Worm (Caenorhabditis elegans) whole organism, L4 larva: ENCODE results near the gene spe-41.

Experiments
- F10B5.3 ChIP-seq: sonication (generic microtip); optimal IDR thresholded peaks from 2 replicates; lab custom pipeline; 2016; ENCODE audit warnings: mild to moderate bottlenecking, missing genetic modification characterization, missing compliant biosample characterization
- F26F4.8 ChIP-seq: fragments of 200-800 bp; sonication (Bioruptor generic); conservative IDR thresholded peaks from 2 replicates; pipeline ENCODE4 v1.3.6; 2022; ENCODE audit warnings: missing genetic modification characterization, missing compliant biosample characterization
- F37D6.2 ChIP-seq: sonication (generic microtip); optimal IDR thresholded peaks from 2 replicates; lab custom pipeline; 2016; ENCODE audit warnings: mild to moderate bottlenecking, missing genetic modification characterization, missing compliant biosample characterization
- R02D3.7 ChIP-seq: fragments of 150-350 bp; sonication (generic microtip); optimal IDR thresholded peaks from 3 replicates; lab custom pipeline; 2014; ENCODE audit warnings: missing biosample characterization, missing genetic modification characterization
- T20F7.1 ChIP-seq: fragments of 200-800 bp; sonication (Bioruptor generic); optimal IDR thresholded peaks from 2 replicates; lab custom pipeline; 2018; ENCODE audit warnings: mild to moderate bottlenecking, missing genetic modification characterization, missing compliant biosample characterization
- ZK546.5 ChIP-seq, 2 experiments: sonication (generic microtip); optimal IDR thresholded peaks; 2 replicates each; lab custom pipeline; 2017; ENCODE audit warnings: missing biosample characterization in 2 of 2, missing genetic modification characterization in 2 of 2
- aly-2 ChIP-seq: sonication (generic microtip); optimal IDR thresholded peaks from 2 replicates; lab custom pipeline; 2018; ENCODE audit warnings: missing biosample characterization, missing genetic modification characterization
- ama-1 ChIP-seq: fragments of 150-350 bp; optimal IDR thresholded peaks from 2 replicates; lab custom pipeline; 2014; ENCODE audit warnings: inconsistent platforms, mixed read lengths
- arid-1 ChIP-seq: fragments of 200-800 bp; sonication (Bioruptor generic); conservative IDR thresholded peaks from 2 replicates; pipeline ENCODE4 v1.3.6; 2022; ENCODE audit warnings: missing genetic modification reagents, missing genetic modification characterization, missing compliant biosample characterization
- ceh-32 ChIP-seq: sonication (generic microtip); optimal IDR thresholded peaks from 2 replicates; lab custom pipeline; 2016; ENCODE audit warnings: mild to moderate bottlenecking, missing genetic modification characterization, missing compliant biosample characterization; ENCODE audit not compliant: poor library complexity
- ceh-44 ChIP-seq: fragments of 200-800 bp; sonication (Bioruptor generic); IDR thresholded peaks from 2 replicates; pipeline ENCODE4 v1.3.6; 2022; ENCODE audit warnings: missing genetic modification reagents, missing genetic modification characterization, missing compliant biosample characterization
- ceh-82 ChIP-seq: sonication (generic microtip); optimal IDR thresholded peaks from 2 replicates; lab custom pipeline; 2017; ENCODE audit warnings: missing biosample characterization, missing genetic modification characterization
- ces-1 ChIP-seq: fragments of 150-350 bp; sonication (generic microtip); optimal IDR thresholded peaks from 4 replicates; lab custom pipeline; 2014; ENCODE audit warnings: missing biosample characterization, missing genetic modification reagents, missing genetic modification characterization
- cey-2 ChIP-seq: sonication (generic microtip); optimal IDR thresholded peaks from 3 replicates; lab custom pipeline; 2017; ENCODE audit warnings: missing genetic modification characterization, mild to moderate bottlenecking, missing compliant biosample characterization, antibody characterized with exemption, borderline replicate concordance; ENCODE audit not compliant: insufficient read depth
- ctbp-1 ChIP-seq: fragments of 200-800 bp; sonication (Bioruptor generic); IDR thresholded peaks from 2 replicates; pipeline ENCODE4 v1.3.6; 2022; ENCODE audit warnings: missing genetic modification reagents, missing genetic modification characterization, missing compliant biosample characterization
- daf-12 ChIP-seq: fragments of 150-350 bp; optimal IDR thresholded peaks from 2 replicates; lab custom pipeline; 2014; ENCODE audit warnings: missing biosample characterization, missing genetic modification reagents, missing genetic modification characterization
- daf-19 ChIP-seq: fragments of 200-800 bp; sonication (Bioruptor generic); conservative IDR thresholded peaks from 2 replicates; pipeline ENCODE4 v1.3.6; 2022; ENCODE audit warnings: missing genetic modification characterization, missing compliant biosample characterization
- dpl-1 ChIP-seq: fragments of 150-350 bp; optimal IDR thresholded peaks from 2 replicates; lab custom pipeline; 2014; ENCODE audit warnings: missing biosample characterization, missing genetic modification reagents, missing genetic modification characterization
- fos-1 ChIP-seq: fragments of 150-350 bp; optimal IDR thresholded peaks from 2 replicates; lab custom pipeline; 2014; ENCODE audit warnings: missing biosample characterization, missing genetic modification characterization
- gei-8 ChIP-seq: fragments of 200-800 bp; sonication (Bioruptor generic); optimal IDR thresholded peaks from 2 replicates; lab custom pipeline; 2018; ENCODE audit warnings: mild to moderate bottlenecking, missing genetic modification characterization, missing compliant biosample characterization
- hif-1 ChIP-seq, 2 experiments: sonication (generic microtip); optimal IDR thresholded peaks; 2 replicates each; lab custom pipeline; 2016 to 2017; ENCODE audit warnings: missing compliant biosample characterization in 2 of 2, missing genetic modification characterization in 2 of 2, missing genetic modification reagents in 2 of 2, missing genotype in 2 of 2, mild to moderate bottlenecking in 1 of 2
- hlh-11 ChIP-seq: fragments of 200-800 bp; sonication (Bioruptor generic); optimal IDR thresholded peaks from 2 replicates; lab custom pipeline; 2018; ENCODE audit warnings: mild to moderate bottlenecking, missing genetic modification characterization, missing compliant biosample characterization
- hlh-30 ChIP-seq: sonication (generic microtip); optimal IDR thresholded peaks from 2 replicates; lab custom pipeline; 2017; ENCODE audit warnings: antibody characterized with exemption, mild to moderate bottlenecking, missing genetic modification characterization, missing compliant biosample characterization; ENCODE audit not compliant: insufficient read depth
- hmg-1.1 ChIP-seq: fragments of 200-800 bp; sonication (Bioruptor generic); IDR thresholded peaks from 2 replicates; pipeline ENCODE4 v1.3.6; 2022; ENCODE audit warnings: missing genetic modification reagents, missing genetic modification characterization, missing compliant biosample characterization
- jun-1 ChIP-seq: fragments of 150-350 bp; optimal IDR thresholded peaks from 2 replicates; lab custom pipeline; 2014; ENCODE audit warnings: missing biosample characterization, missing genetic modification reagents, missing genetic modification characterization
- lim-7 ChIP-seq: fragments of 200-800 bp; sonication (Bioruptor generic); IDR thresholded peaks from 2 replicates; pipeline ENCODE4 v1.3.6; 2022; ENCODE audit warnings: missing genetic modification characterization, missing compliant biosample characterization
- lin-15B ChIP-seq: fragments of 150-350 bp; sonication (generic microtip); optimal IDR thresholded peaks from 3 replicates; lab custom pipeline; 2014; ENCODE audit warnings: missing biosample characterization, missing genetic modification characterization
- lin-38 ChIP-seq: fragments of 200-800 bp; sonication (Bioruptor generic); IDR thresholded peaks from 2 replicates; pipeline ENCODE4 v1.3.6; 2022; ENCODE audit warnings: missing genetic modification reagents, missing genetic modification characterization, missing compliant biosample characterization
- lin-39 ChIP-seq: fragments of 150-350 bp; optimal IDR thresholded peaks from 2 replicates; lab custom pipeline; 2014; ENCODE audit warnings: missing biosample characterization, missing genetic modification reagents, missing genetic modification characterization
- lsy-2 ChIP-seq, 2 experiments: fragments of 150-350 bp in 1 of 2; sonication (generic microtip) in 1 of 2; optimal IDR thresholded peaks; 2 replicates each; lab custom pipeline; 2014 to 2017; ENCODE audit warnings: missing biosample characterization in 2 of 2, missing genetic modification characterization in 2 of 2
- mes-2 ChIP-seq: sonication (generic microtip); optimal IDR thresholded peaks from 2 replicates; lab custom pipeline; 2016; ENCODE audit warnings: missing genotype, mild to moderate bottlenecking, missing genetic modification characterization, missing compliant biosample characterization; ENCODE audit not compliant: poor library complexity, severe bottlenecking
- mxl-2 ChIP-seq: fragments of 200-800 bp; sonication (Bioruptor generic); conservative IDR thresholded peaks from 2 replicates; pipeline ENCODE4 v1.3.6; 2022; ENCODE audit warnings: missing genetic modification reagents, missing genetic modification characterization, missing compliant biosample characterization
- mxl-3 ChIP-seq: fragments of 200-800 bp; sonication (Bioruptor generic); optimal IDR thresholded peaks from 2 replicates; lab custom pipeline; 2018; ENCODE audit warnings: mild to moderate bottlenecking, missing genetic modification characterization, missing compliant biosample characterization
- nhr-11 ChIP-seq: fragments of 150-350 bp; optimal IDR thresholded peaks from 2 replicates; lab custom pipeline; 2014; ENCODE audit warnings: missing biosample characterization, missing genetic modification characterization
- nhr-237 ChIP-seq: sonication (generic microtip); optimal IDR thresholded peaks from 2 replicates; lab custom pipeline; 2017; ENCODE audit warnings: missing biosample characterization, missing genetic modification characterization
- nhr-28 ChIP-seq: fragments of 150-350 bp; optimal IDR thresholded peaks from 2 replicates; lab custom pipeline; 2014; ENCODE audit warnings: missing biosample characterization, missing genetic modification characterization
- nhr-42 ChIP-seq: fragments of 200-800 bp; sonication (Bioruptor generic); IDR thresholded peaks from 2 replicates; pipeline ENCODE4 v1.3.6; 2022; ENCODE audit warnings: missing genetic modification characterization, missing compliant biosample characterization
- nhr-48 ChIP-seq: sonication (generic microtip); optimal IDR thresholded peaks from 2 replicates; lab custom pipeline; 2016; ENCODE audit warnings: mild to moderate bottlenecking, missing genetic modification characterization, missing compliant biosample characterization
- nhr-6 ChIP-seq: fragments of 150-350 bp; optimal IDR thresholded peaks from 2 replicates; lab custom pipeline; 2014; ENCODE audit warnings: missing biosample characterization, missing genetic modification characterization
- nhr-76 ChIP-seq: fragments of 150-350 bp; optimal IDR thresholded peaks from 2 replicates; lab custom pipeline; 2014; ENCODE audit warnings: missing biosample characterization, missing genetic modification characterization
- pqm-1 ChIP-seq: sonication (generic microtip); optimal IDR thresholded peaks from 2 replicates; lab custom pipeline; 2017; ENCODE audit warnings: missing biosample characterization, missing genetic modification characterization
- rbr-2 ChIP-seq: sonication (generic microtip); optimal IDR thresholded peaks from 2 replicates; lab custom pipeline; 2016; ENCODE audit warnings: missing genotype, missing genetic modification characterization, missing compliant biosample characterization
- saeg-2 ChIP-seq: fragments of 200-800 bp; sonication (Bioruptor generic); IDR thresholded peaks from 2 replicates; pipeline ENCODE4 v1.3.6; 2022; ENCODE audit warnings: missing genetic modification reagents, missing genetic modification characterization, missing compliant biosample characterization
- snpc-1.2 ChIP-seq: fragments of 200-800 bp; sonication (Bioruptor generic); IDR thresholded peaks from 2 replicates; pipeline ENCODE4 v1.3.6; 2022; ENCODE audit warnings: missing genetic modification reagents, missing genetic modification characterization, missing compliant biosample characterization
- tra-1 ChIP-seq: fragments of 200-800 bp; sonication (Bioruptor generic); IDR thresholded peaks from 2 replicates; pipeline ENCODE4 v1.3.6; 2022; ENCODE audit warnings: missing genetic modification reagents, missing genetic modification characterization, missing compliant biosample characterization
- unc-62 ChIP-seq, 3 experiments: fragments of 150-350 bp in 1 of 3; sonication (generic microtip); optimal IDR thresholded peaks in 2 of 3; peaks in 1 of 3; 1 replicate in 1 of 3; 2 replicates in 2 of 3; lab custom pipeline; 2014 to 2017; ENCODE audit warnings: missing biosample characterization in 3 of 3, missing genetic modification characterization in 3 of 3, missing genetic modification reagents in 3 of 3, missing genotype in 1 of 3
- zfp-2 ChIP-seq: sonication (generic microtip); optimal IDR thresholded peaks from 2 replicates; lab custom pipeline; 2016; ENCODE audit warnings: mild to moderate bottlenecking, missing genetic modification characterization, missing compliant biosample characterization
- zfp-3 ChIP-seq: fragments of 200-800 bp; sonication (Bioruptor generic); conservative IDR thresholded peaks from 2 replicates; pipeline ENCODE4 v1.3.6; 2022; ENCODE audit warnings: missing genetic modification reagents, missing genetic modification characterization, missing compliant biosample characterization
- zip-11 ChIP-seq: fragments of 200-800 bp; sonication (Bioruptor generic); IDR thresholded peaks from 2 replicates; pipeline ENCODE4 v1.3.6; 2022; ENCODE audit warnings: missing genetic modification characterization, missing compliant biosample characterization
- ztf-11 ChIP-seq: fragments of 150-350 bp; optimal IDR thresholded peaks from 2 replicates; lab custom pipeline; 2014; ENCODE audit warnings: missing biosample characterization, missing genetic modification characterization
- ztf-7 ChIP-seq: fragments of 150-350 bp; optimal IDR thresholded peaks from 2 replicates; lab custom pipeline; 2014; ENCODE audit warnings: missing biosample characterization, missing genetic modification characterization

Gene spe-41

ce11 chrIII:3460061-3460460 lies 16.1 kb upstream of the spe-41 start, which contains the start of gene C34C12.8 (continued):
- peak; percentile 78 for TF ChIP-seq nhr-28 (tag; lab: Kevin White, UChicago)
- peak; percentile 86 for TF ChIP-seq F10B5.3
- no peak for TF ChIP-seq zip-11 (GFP tag; lab: Robert Waterston, UW)
- TF ChIP-seq nhr-42 (GFP tag; lab: Robert Waterston, UW) = peak; percentile 92
- TF ChIP-seq ZK546.5 (tag; optimal IDR thresholded peaks at IDR 0.05; lab: Kevin White, UChicago) = peak in 1 of 2 experiments; percentile 42
- peak; percentile 28 to 67 for TF ChIP-seq hif-1 (tag; optimal IDR thresholded peaks at IDR 0.05; lab: Kevin White, UChicago)
- peak; percentile 95 for TF ChIP-seq mes-2 (tag; lab: Kevin White, UChicago)
- TF ChIP-seq hlh-11 (tag; lab: Kevin White, UChicago) = peak; percentile 90
- peak; percentile 85 for TF ChIP-seq hlh-30
- TF ChIP-seq dpl-1 (GFP tag; lab: Kevin White, UChicago) = peak; percentile 97
- no peak for TF ChIP-seq nhr-237 (tag; lab: Kevin White, UChicago)
- no peak for TF ChIP-seq ceh-82 (tag; lab: Kevin White, UChicago)
- no peak for TF ChIP-seq ceh-44 (GFP tag; lab: Robert Waterston, UW)
- TF ChIP-seq pqm-1 (tag; lab: Kevin White, UChicago) = no peak
- TF ChIP-seq ces-1 (GFP tag; lab: Kevin White, UChicago) = no peak
- TF ChIP-seq ceh-32 = no peak
- 0 out of 2 replicates have a peak, but pooled peaks have one; percentile 23 for TF ChIP-seq mxl-2 (GFP tag; lab: Robert Waterston, UW)
- TF ChIP-seq lsy-2 (tag; optimal IDR thresholded peaks at IDR 0.05; lab: Kevin White, UChicago) = peak; percentile 72 to 97
- TF ChIP-seq nhr-48 = peak; percentile 81
- peak; percentile 72; the same call in 1 of the 2 replicates for TF ChIP-seq daf-19 (GFP tag; lab: Robert Waterston, UW)
- TF ChIP-seq lim-7 (GFP tag; lab: Robert Waterston, UW) = no peak
- TF ChIP-seq lin-39 (tag; lab: Kevin White, UChicago) = no peak
- TF ChIP-seq unc-62 (GFP tag; optimal IDR thresholded peaks at IDR 0.05 in 1 of 2; lab: Kevin White, UChicago) = peak in 1 of 2 experiments; percentile 98
- TF ChIP-seq unc-62 (tag; optimal IDR thresholded peaks at IDR 0.05; lab: Kevin White, UChicago) = no peak
- TF ChIP-seq nhr-76 (tag; lab: Kevin White, UChicago) = peak; percentile 34
- TF ChIP-seq ama-1 (lab: Kevin White, UChicago) = peak; percentile 87
- TF ChIP-seq ztf-11 (tag; lab: Kevin White, UChicago) = no peak
- no peak for TF ChIP-seq cey-2 (tag; lab: Kevin White, UChicago)
- TF ChIP-seq nhr-6 (tag; lab: Kevin White, UChicago) = peak; percentile 94
- TF ChIP-seq hmg-1.1 (GFP tag; lab: Robert Waterston, UW) = peak; percentile 93
- TF ChIP-seq jun-1 = peak; percentile 86
- TF ChIP-seq lin-38 (GFP tag; lab: Robert Waterston, UW) = peak; percentile 98
- TF ChIP-seq zfp-3 = peak; percentile 93
- TF ChIP-seq T20F7.1 (GFP tag; lab: Kevin White, UChicago) = peak; percentile 83
- TF ChIP-seq daf-12 (tag; lab: Kevin White, UChicago) = no peak
- TF ChIP-seq lin-15B (tag; lab: Kevin White, UChicago) = peak; percentile 84
- no peak for TF ChIP-seq F26F4.8 (GFP tag; lab: Robert Waterston, UW)
- TF ChIP-seq R02D3.7 = no peak
- TF ChIP-seq gei-8 (GFP tag; lab: Kevin White, UChicago) = peak; percentile 55
- peak; percentile 85 for TF ChIP-seq nhr-11 (tag; lab: Kevin White, UChicago)
- TF ChIP-seq fos-1 = no peak
- peak; percentile 92 for TF ChIP-seq tra-1 (GFP tag; lab: Robert Waterston, UW)
- no peak for TF ChIP-seq aly-2 (tag; lab: Kevin White, UChicago)
- peak; percentile 55 for TF ChIP-seq zfp-2 (tag; lab: Kevin White, UChicago)
- peak; percentile 92 for TF ChIP-seq F37D6.2
- TF ChIP-seq saeg-2 (GFP tag; lab: Robert Waterston, UW) = peak; percentile 88
- peak; percentile 88 for TF ChIP-seq arid-1 (GFP tag; lab: Robert Waterston, UW)
- TF ChIP-seq ctbp-1 (GFP tag; lab: Robert Waterston, UW) = peak; percentile 88
- TF ChIP-seq ztf-7 (tag; lab: Kevin White, UChicago) = peak; percentile 92
- peak; percentile 64 for TF ChIP-seq snpc-1.2 (GFP tag; lab: Robert Waterston, UW)
- TF ChIP-seq rbr-2 (tag; lab: Kevin White, UChicago) = peak; percentile 91
- TF ChIP-seq mxl-3 (GFP tag; lab: Kevin White, UChicago) = no peak
